Fruit fly (Drosophila melanogaster) whole organism, prepupa: Measurements from ENCODE around the gene Gr10b.

ENCODE experiments used
- Blimp-1 ChIP-seq: fragments of 200-800 bp; sonication (Bioruptor generic); optimal IDR thresholded peaks from 3 replicates; lab custom pipeline; 2017; ENCODE audit warnings: missing biosample characterization, missing genetic modification characterization, mild to moderate bottlenecking, moderate library complexity, missing genetic modification reagents
- CG10631 ChIP-seq: fragments of 200-800 bp; sonication (Bioruptor generic); optimal IDR thresholded peaks from 2 replicates; lab custom pipeline; 2016; ENCODE audit warnings: missing biosample characterization, missing genetic modification characterization
- CG10669 ChIP-seq: fragments of 200-800 bp; sonication (Bioruptor generic); optimal IDR thresholded peaks from 3 replicates; lab custom pipeline; 2018; ENCODE audit warnings: missing biosample characterization, mild to moderate bottlenecking, missing genetic modification characterization, moderate library complexity
- CG11762 ChIP-seq: fragments of 200-800 bp; sonication (Bioruptor generic); optimal IDR thresholded peaks from 3 replicates; lab custom pipeline; 2016; ENCODE audit warnings: missing biosample characterization, missing genetic modification characterization; ENCODE audit not compliant: insufficient read depth
- CG11902 ChIP-seq: fragments of 200-800 bp; sonication (Bioruptor generic); optimal IDR thresholded peaks from 3 replicates; lab custom pipeline; 2016; ENCODE audit warnings: missing biosample characterization, missing genetic modification characterization
- CG15336 ChIP-seq: fragments of 200-800 bp; sonication (Bioruptor generic); IDR thresholded peaks from 2 replicates; pipeline ENCODE4 v1.3.6; 2022; ENCODE audit warnings: missing biosample characterization, missing genetic modification characterization
- CG1621 ChIP-seq: fragments of 200-800 bp; sonication (Bioruptor generic); optimal IDR thresholded peaks from 3 replicates; lab custom pipeline; 2018; ENCODE audit warnings: missing biosample characterization, mild to moderate bottlenecking, missing genetic modification characterization
- CG31627 ChIP-seq: fragments of 200-800 bp; sonication (Bioruptor generic); optimal IDR thresholded peaks from 3 replicates; lab custom pipeline; 2016; ENCODE audit warnings: missing biosample characterization, missing genetic modification characterization
- CG32006 ChIP-seq: fragments of 200-800 bp; sonication (Bioruptor generic); optimal IDR thresholded peaks from 3 replicates; lab custom pipeline; 2017; ENCODE audit warnings: missing biosample characterization, mild to moderate bottlenecking, missing genetic modification characterization
- CG3919 ChIP-seq: fragments of 200-800 bp; sonication (Bioruptor generic); optimal IDR thresholded peaks from 3 replicates; lab custom pipeline; 2016; ENCODE audit warnings: missing biosample characterization, missing genetic modification characterization
- CG6163 ChIP-seq: fragments of 200-800 bp; sonication (Bioruptor generic); IDR thresholded peaks from 3 replicates; pipeline ENCODE4 v1.3.6; 2022; ENCODE audit warnings: missing biosample characterization, missing genetic modification characterization
- CG6854 ChIP-seq: fragments of 200-800 bp; sonication (Bioruptor generic); optimal IDR thresholded peaks from 2 replicates; lab custom pipeline; 2017; ENCODE audit warnings: missing biosample characterization, mild to moderate bottlenecking, missing genetic modification characterization
- CG8119 ChIP-seq: fragments of 200-800 bp; sonication (Bioruptor generic); IDR thresholded peaks from 3 replicates; pipeline ENCODE4 v1.3.6; 2022; ENCODE audit warnings: missing biosample characterization, missing genetic modification characterization
- CG9139 ChIP-seq: fragments of 200-800 bp; sonication (Bioruptor generic); optimal IDR thresholded peaks from 3 replicates; lab custom pipeline; 2017; ENCODE audit warnings: missing biosample characterization, mild to moderate bottlenecking, missing genetic modification characterization
- Eip75B ChIP-seq: fragments of 200-800 bp; sonication (Bioruptor generic); optimal IDR thresholded peaks from 3 replicates; lab custom pipeline; 2016; ENCODE audit warnings: missing biosample characterization, missing genetic modification characterization
- Eip78C ChIP-seq: fragments of 200-800 bp; sonication (Bioruptor generic); peaks from one replicate; lab custom pipeline; 2016; ENCODE audit warnings: missing biosample characterization, missing genetic modification characterization
- Ets96B ChIP-seq: fragments of 200-800 bp; optimal IDR thresholded peaks from 2 replicates; lab custom pipeline; 2019; ENCODE audit warnings: missing biosample characterization, mild to moderate bottlenecking, missing genetic modification characterization, moderate library complexity
- Gug ChIP-seq: fragments of 200-800 bp; sonication (Bioruptor generic); IDR thresholded peaks from 2 replicates; pipeline ENCODE4 v1.3.6; 2022; ENCODE audit warnings: missing biosample characterization, missing genetic modification characterization
- Hr39 ChIP-seq: fragments of 200-800 bp; sonication (Bioruptor generic); optimal IDR thresholded peaks from 2 replicates; lab custom pipeline; 2016; ENCODE audit warnings: missing biosample characterization, missing genetic modification characterization
- Hr4 ChIP-seq: fragments of 200-800 bp; sonication (Bioruptor generic); optimal IDR thresholded peaks from 3 replicates; lab custom pipeline; 2016; ENCODE audit warnings: missing biosample characterization, missing genetic modification characterization
- Met ChIP-seq: fragments of 200-800 bp; sonication (Bioruptor generic); optimal IDR thresholded peaks from 3 replicates; lab custom pipeline; 2016; ENCODE audit warnings: missing biosample characterization, missing genetic modification characterization
- OdsH ChIP-seq: fragments of 200-800 bp; sonication (Bioruptor generic); optimal IDR thresholded peaks from 3 replicates; lab custom pipeline; 2016; ENCODE audit warnings: missing biosample characterization, missing genetic modification characterization
- Smox ChIP-seq: fragments of 200-800 bp; sonication (Bioruptor generic); optimal IDR thresholded peaks from 3 replicates; lab custom pipeline; 2016; ENCODE audit warnings: missing biosample characterization, missing genetic modification characterization
- Sox15 ChIP-seq: fragments of 200-800 bp; sonication (Bioruptor generic); optimal IDR thresholded peaks from 3 replicates; lab custom pipeline; 2016; ENCODE audit warnings: missing biosample characterization, missing genetic modification characterization
- achi ChIP-seq: fragments of 200-800 bp; sonication (Bioruptor generic); optimal IDR thresholded peaks from 3 replicates; lab custom pipeline; 2016; ENCODE audit warnings: missing biosample characterization, missing genetic modification characterization
- cyc ChIP-seq: fragments of 200-800 bp; sonication (Bioruptor generic); optimal IDR thresholded peaks from 3 replicates; lab custom pipeline; 2016; ENCODE audit warnings: missing biosample characterization, missing genetic modification characterization
- eg ChIP-seq: fragments of 200-800 bp; sonication (Bioruptor generic); IDR thresholded peaks from 3 replicates; pipeline ENCODE4 v1.3.6; 2022; ENCODE audit warnings: missing biosample characterization, missing genetic modification characterization
- esn ChIP-seq: fragments of 200-800 bp; sonication (Bioruptor generic); optimal IDR thresholded peaks from 2 replicates; lab custom pipeline; 2016; ENCODE audit warnings: missing biosample characterization, mild to moderate bottlenecking, missing genetic modification characterization, moderate library complexity
- fd59A ChIP-seq: fragments of 200-800 bp; sonication (Bioruptor generic); optimal IDR thresholded peaks from 2 replicates; lab custom pipeline; 2017; ENCODE audit warnings: missing biosample characterization, mild to moderate bottlenecking, missing genetic modification characterization, missing genetic modification reagents
- fkh ChIP-seq: fragments of 200-800 bp; sonication (Bioruptor generic); optimal IDR thresholded peaks from 3 replicates; lab custom pipeline; 2017; ENCODE audit warnings: missing biosample characterization, mild to moderate bottlenecking, missing genetic modification characterization, moderate library complexity
- lz ChIP-seq: fragments of 200-800 bp; sonication (Bioruptor generic); optimal IDR thresholded peaks from 3 replicates; lab custom pipeline; 2016; ENCODE audit warnings: missing biosample characterization, missing genetic modification characterization
- net ChIP-seq: fragments of 200-800 bp; sonication (Bioruptor generic); optimal IDR thresholded peaks from 3 replicates; lab custom pipeline; 2016; ENCODE audit warnings: missing biosample characterization, missing genetic modification characterization
- pdm3 ChIP-seq: fragments of 200-800 bp; sonication (Bioruptor generic); optimal IDR thresholded peaks from 3 replicates; lab custom pipeline; 2016; ENCODE audit warnings: missing biosample characterization, missing genetic modification characterization
- salr ChIP-seq, 2 experiments: fragments of 200-800 bp; sonication (Bioruptor generic); optimal IDR thresholded peaks; 3 replicates each; lab custom pipeline; 2016 to 2018; ENCODE audit warnings: missing biosample characterization in 2 of 2, missing genetic modification characterization in 2 of 2, mild to moderate bottlenecking in 1 of 2
- spab ChIP-seq: fragments of 200-800 bp; sonication (Bioruptor generic); optimal IDR thresholded peaks from 2 replicates; lab custom pipeline; 2017; ENCODE audit warnings: missing biosample characterization, mild to moderate bottlenecking, missing genetic modification characterization, missing genetic modification reagents
- ss ChIP-seq, 2 experiments: fragments of 200-800 bp; sonication (Bioruptor generic); optimal IDR thresholded peaks; 2 replicates in 1 of 2; 3 replicates in 1 of 2; lab custom pipeline; 2017 to 2018; ENCODE audit warnings: mild to moderate bottlenecking in 2 of 2, missing biosample characterization in 2 of 2, missing genetic modification characterization in 2 of 2, moderate library complexity in 1 of 2
- svp ChIP-seq: fragments of 200-800 bp; sonication (Bioruptor generic); peaks from one replicate; lab custom pipeline; 2016; ENCODE audit warnings: missing biosample characterization, missing genetic modification characterization
- topi ChIP-seq: fragments of 200-800 bp; sonication (Bioruptor generic); optimal IDR thresholded peaks from 3 replicates; lab custom pipeline; 2016; ENCODE audit warnings: missing biosample characterization, missing genetic modification characterization

The Gr10b gene

DNA sequence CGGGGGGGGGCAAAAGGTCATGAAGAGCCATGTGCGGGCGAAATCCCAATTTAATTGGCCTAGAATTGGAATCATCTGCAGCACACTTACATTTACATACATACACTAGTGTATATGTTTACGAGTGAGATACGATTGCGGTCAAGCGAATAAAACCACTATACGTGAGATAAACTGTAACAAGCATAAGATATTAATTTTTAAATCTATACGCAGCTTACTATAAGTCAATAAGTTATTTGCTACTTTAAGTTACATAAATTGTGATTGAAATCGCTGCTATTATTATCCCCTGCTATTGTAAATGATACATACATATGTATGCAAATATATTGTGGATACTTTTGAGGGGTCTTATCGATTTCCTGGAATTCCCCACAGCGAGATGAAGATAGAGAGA is 33.9 kb downstream of the Gr10b start (continued):
- TF ChIP-seq CG15336 (GFP tag; lab: Robert Waterston, UW) (peak; percentile 33; the same call in 1 of the 2 replicates), topi (GFP tag; lab: Kevin White, UChicago) (peak; percentile 21), Smox (GFP tag; lab: Kevin White, UChicago) (no peak), Eip75B (GFP tag; lab: Kevin White, UChicago) (peak; percentile 21), CG1621 (tag; lab: Kevin White, UChicago) (no peak), CG10631 (GFP tag; lab: Kevin White, UChicago) (no peak), spab (GFP tag; lab: Kevin White, UChicago) (no peak), CG9139 (no peak), Met (GFP tag; lab: Kevin White, UChicago) (peak; percentile 13), salr (GFP tag; optimal IDR thresholded peaks at IDR 0.05; lab: Kevin White, UChicago) (no peak), CG6163 (GFP tag; lab: Robert Waterston, UW) (peak; percentile 34; the same call in 2 of the 3 replicates), fd59A (GFP tag; lab: Kevin White, UChicago) (no peak), CG10669 (GFP tag; lab: Kevin White, UChicago) (no peak), Hr39 (GFP tag; lab: Kevin White, UChicago) (no peak)
- TF ChIP-seq, all 60 proteins: peak for 20

DNA sequence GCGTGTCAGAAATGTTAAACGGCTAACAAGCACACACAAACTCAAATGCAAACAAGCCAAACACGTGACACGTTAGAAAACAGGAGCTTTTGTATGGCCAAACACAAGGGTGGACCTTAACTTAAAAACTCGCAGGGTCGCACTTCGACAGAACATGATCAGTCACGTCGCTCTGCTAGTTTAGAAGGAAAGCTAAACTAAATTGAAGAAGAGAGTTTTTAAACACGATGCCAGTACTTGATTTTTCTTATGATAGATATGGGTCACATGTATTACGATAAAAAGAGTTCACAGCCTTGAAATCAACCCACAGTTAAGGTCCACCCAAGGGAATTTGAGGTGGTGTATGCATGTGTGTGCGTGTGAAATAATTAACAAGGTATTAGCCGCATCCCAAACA is 34.6 kb downstream of the Gr10b start:
- 0 out of 3 replicates have a peak, but pooled peaks have one; percentile 17 for TF ChIP-seq eg (GFP tag; lab: Robert Waterston, UW)
- no peak for TF ChIP-seq CG10631 (GFP tag; lab: Kevin White, UChicago)
- no peak for TF ChIP-seq Eip75B (GFP tag; lab: Kevin White, UChicago)
- TF ChIP-seq CG31627: no peak
- TF ChIP-seq Sox15 (GFP tag; lab: Kevin White, UChicago): no peak
- peak in 1 of 2 experiments; percentile 7 for TF ChIP-seq ss (GFP tag; optimal IDR thresholded peaks at IDR 0.05; lab: Kevin White, UChicago)
- TF ChIP-seq CG32006: peak; percentile 5
- TF ChIP-seq achi (GFP tag; lab: Kevin White, UChicago): peak; percentile 1
- TF ChIP-seq OdsH (GFP tag; lab: Kevin White, UChicago): peak; percentile 8
- no peak for TF ChIP-seq CG11902
- TF ChIP-seq Hr39 (GFP tag; lab: Kevin White, UChicago): no peak
- TF ChIP-seq Met (GFP tag; lab: Kevin White, UChicago): no peak

DNA sequence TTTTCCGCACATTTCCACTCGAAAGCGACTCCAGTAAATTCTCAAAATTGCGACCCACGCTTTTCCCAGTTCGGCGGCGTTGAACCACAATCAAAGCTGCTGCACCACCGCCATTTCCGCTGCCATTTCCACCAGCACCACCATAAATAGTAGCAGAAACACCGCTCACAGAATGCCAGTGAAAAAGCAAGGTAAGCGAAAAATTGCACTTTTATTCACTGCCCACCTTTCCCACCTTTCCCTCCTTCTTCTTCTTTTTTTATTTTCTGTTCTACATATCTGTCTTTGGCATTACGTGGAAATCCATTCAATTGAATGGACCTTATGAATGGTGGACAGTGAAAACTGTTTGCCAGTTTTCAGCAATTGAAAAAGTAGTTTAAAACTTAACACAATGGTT is 38.7 kb downstream of the Gr10b start:
- TF ChIP-seq salr (GFP tag; optimal IDR thresholded peaks at IDR 0.05; lab: Kevin White, UChicago) (no peak), CG6163 (GFP tag; lab: Robert Waterston, UW) (no peak), achi (GFP tag; lab: Kevin White, UChicago) (no peak), CG3919 (no peak), Eip78C (GFP tag; lab: Kevin White, UChicago) (no peak), Eip75B (GFP tag; lab: Kevin White, UChicago) (no peak), CG6854 (GFP tag; lab: Kevin White, UChicago) (no peak), Met (GFP tag; lab: Kevin White, UChicago) (no peak), Hr4 (GFP tag; lab: Kevin White, UChicago) (no peak), Blimp-1 (no peak), CG9139 (no peak), cyc (GFP tag; lab: Kevin White, UChicago) (no peak), net (GFP tag; lab: Kevin White, UChicago) (no peak), OdsH (GFP tag; lab: Kevin White, UChicago) (no peak), Smox (GFP tag; lab: Kevin White, UChicago) (no peak)

DNA sequence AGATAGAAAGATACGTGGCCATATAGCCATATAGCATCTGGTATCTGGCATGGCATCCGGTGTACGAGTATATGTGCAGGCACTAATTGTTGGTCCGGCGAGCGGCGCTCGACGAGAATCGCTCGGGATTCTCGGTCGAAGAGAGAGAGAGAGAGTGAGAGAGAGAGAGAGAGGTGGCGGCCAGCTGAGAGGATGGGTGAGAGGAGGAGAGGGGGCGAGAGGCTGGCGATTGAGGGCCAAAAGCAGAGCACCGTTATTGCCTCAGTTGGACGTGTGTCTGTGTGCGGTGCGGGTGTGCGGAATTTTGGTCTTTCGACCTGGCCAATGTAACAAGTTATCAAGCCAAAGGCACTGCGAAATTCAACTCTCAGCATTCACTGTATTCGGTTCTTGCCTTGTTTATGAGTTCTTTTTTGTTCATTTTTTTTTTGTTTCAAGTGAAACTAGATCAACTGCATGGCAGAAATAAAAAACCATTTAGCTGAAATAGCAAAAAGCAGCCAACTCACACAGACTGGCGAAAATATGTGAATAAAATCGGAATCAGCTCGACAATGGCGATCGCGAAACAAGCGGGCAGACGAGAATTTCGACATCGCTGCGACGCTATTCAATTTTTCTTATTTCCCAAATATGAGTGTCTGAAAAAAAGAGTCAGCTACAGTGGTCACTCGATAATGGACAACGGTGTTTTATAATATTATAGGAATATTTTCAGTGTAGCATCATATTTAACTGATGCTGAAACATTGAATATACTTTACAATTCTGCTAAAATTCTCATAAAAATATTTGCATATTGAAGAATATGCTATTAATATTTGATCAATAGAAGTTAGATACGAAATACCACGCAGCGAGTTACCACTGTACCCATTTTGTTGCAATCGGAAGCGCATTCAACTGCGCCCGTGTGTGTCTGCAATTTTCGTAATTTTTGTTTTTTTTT is 40.0 kb downstream of the Gr10b start:
- peak; percentile 58 for TF ChIP-seq eg (GFP tag; lab: Robert Waterston, UW)
- TF ChIP-seq lz (GFP tag; lab: Kevin White, UChicago): peak; percentile 15
- peak; percentile 1 for TF ChIP-seq net (GFP tag; lab: Kevin White, UChicago)
- no peak for TF ChIP-seq pdm3 (GFP tag; lab: Kevin White, UChicago)
- TF ChIP-seq CG1621 (tag; lab: Kevin White, UChicago): no peak
- TF ChIP-seq Met (GFP tag; lab: Kevin White, UChicago): peak; percentile 11
- peak; percentile 55 for TF ChIP-seq Hr4 (GFP tag; lab: Kevin White, UChicago)
- TF ChIP-seq salr (GFP tag; optimal IDR thresholded peaks at IDR 0.05; lab: Kevin White, UChicago): peak in 1 of 2 experiments; percentile 11
- no peak for TF ChIP-seq CG10669 (GFP tag; lab: Kevin White, UChicago)
- TF ChIP-seq esn (GFP tag; lab: Kevin White, UChicago): peak; percentile 4
- TF ChIP-seq svp (GFP tag; lab: Kevin White, UChicago): peak; percentile 56
- TF ChIP-seq cyc (GFP tag; lab: Kevin White, UChicago): no peak
- peak; percentile 12 for TF ChIP-seq Hr39 (GFP tag; lab: Kevin White, UChicago)
- TF ChIP-seq CG6163 (GFP tag; lab: Robert Waterston, UW): 0 out of 3 replicates have a peak, but pooled peaks have one; percentile 21
- no peak for TF ChIP-seq CG11762
- peak; percentile 28; the same call in 1 of the 2 replicates for TF ChIP-seq CG15336 (GFP tag; lab: Robert Waterston, UW)
- TF ChIP-seq Eip78C (GFP tag; lab: Kevin White, UChicago): peak; percentile 68
- TF ChIP-seq achi (GFP tag; lab: Kevin White, UChicago): peak; percentile 4
- no peak for TF ChIP-seq topi (GFP tag; lab: Kevin White, UChicago)
- no peak for TF ChIP-seq Gug (GFP tag; lab: Robert Waterston, UW)
- no peak for TF ChIP-seq Ets96B (tag; lab: Kevin White, UChicago)
- peak; percentile 49; the same call in 2 of the 3 replicates for TF ChIP-seq CG8119 (GFP tag; lab: Robert Waterston, UW)
- peak; percentile 22 for TF ChIP-seq CG31627
- TF ChIP-seq fkh (GFP tag; lab: Kevin White, UChicago): no peak
- TF ChIP-seq CG32006: peak; percentile 29
- TF ChIP-seq OdsH (GFP tag; lab: Kevin White, UChicago): peak; percentile 27
